Fruit fly (Drosophila melanogaster) whole organism, embryonic: Measurements from ENCODE around the gene CG6136.

Experiments
- CG10543 ChIP-seq: fragments of 200-800 bp; sonication (Bioruptor generic); optimal IDR thresholded peaks from 3 replicates; lab custom pipeline; 2017; ENCODE audit warnings: missing biosample characterization, mild to moderate bottlenecking, missing genetic modification characterization, moderate library complexity
- CG12071 ChIP-seq: fragments of 200-800 bp; sonication (Bioruptor generic); optimal IDR thresholded peaks from 3 replicates; lab custom pipeline; 2018; ENCODE audit warnings: missing biosample characterization, mild to moderate bottlenecking, missing genetic modification characterization
- CG1233 ChIP-seq: fragments of 200-800 bp; sonication (Bioruptor generic); optimal IDR thresholded peaks from 4 replicates; lab custom pipeline; 2018; ENCODE audit warnings: missing biosample characterization, mild to moderate bottlenecking, missing genetic modification characterization
- CG12659 ChIP-seq: fragments of 200-800 bp; sonication (Bioruptor generic); optimal IDR thresholded peaks from 3 replicates; lab custom pipeline; 2017; ENCODE audit warnings: mild to moderate bottlenecking, missing biosample characterization, missing genetic modification reagents, missing genetic modification characterization
- CG12942 ChIP-seq: fragments of 200-800 bp; sonication (Bioruptor generic); optimal IDR thresholded peaks from 3 replicates; lab custom pipeline; 2016; ENCODE audit warnings: missing biosample characterization, missing genetic modification characterization
- CG13894 ChIP-seq: fragments of 200-800 bp; sonication (Bioruptor generic); optimal IDR thresholded peaks from 3 replicates; lab custom pipeline; 2018; ENCODE audit warnings: missing biosample characterization, mild to moderate bottlenecking, missing genetic modification characterization, moderate library complexity
- CG14050 ChIP-seq: fragments of 200-800 bp; sonication (Bioruptor generic); IDR thresholded peaks from 3 replicates; pipeline ENCODE4 v1.3.6; 2022; ENCODE audit warnings: missing biosample characterization, missing genetic modification characterization
- CG14965 ChIP-seq: fragments of 200-800 bp; sonication (Bioruptor generic); optimal IDR thresholded peaks from 2 replicates; lab custom pipeline; 2016; ENCODE audit warnings: missing biosample characterization, missing genetic modification characterization, borderline replicate concordance
- CG16779 ChIP-seq: fragments of 200-800 bp; sonication (Bioruptor generic); IDR thresholded peaks from 2 replicates; pipeline ENCODE4 v1.3.6; 2022; ENCODE audit warnings: missing biosample characterization, missing genetic modification characterization
- CG17361 ChIP-seq: fragments of 200-800 bp; sonication (Bioruptor generic); IDR thresholded peaks from 3 replicates; pipeline ENCODE4 v1.3.6; 2022; ENCODE audit warnings: missing biosample characterization, missing genetic modification characterization
- CG18599 ChIP-seq: fragments of 200-800 bp; sonication (Bioruptor generic); optimal IDR thresholded peaks from 3 replicates; lab custom pipeline; 2017; ENCODE audit warnings: missing biosample characterization, missing genetic modification characterization, mild to moderate bottlenecking, moderate library complexity, missing genetic modification reagents
- CG2889 ChIP-seq: fragments of 200-800 bp; sonication (Bioruptor generic); IDR thresholded peaks from 3 replicates; pipeline ENCODE4 v1.3.6; 2022; ENCODE audit warnings: missing biosample characterization, missing genetic modification characterization
- CG4707 ChIP-seq: fragments of 200-800 bp; sonication (Bioruptor generic); optimal IDR thresholded peaks from 2 replicates; lab custom pipeline; 2018; ENCODE audit warnings: missing biosample characterization, mild to moderate bottlenecking, missing genetic modification characterization, moderate library complexity
- CG6254 ChIP-seq: fragments of 200-800 bp; sonication (Bioruptor generic); optimal IDR thresholded peaks from 3 replicates; lab custom pipeline; 2017; ENCODE audit warnings: mild to moderate bottlenecking, missing biosample characterization, missing genetic modification reagents, missing genetic modification characterization
- CG6791 ChIP-seq: fragments of 200-800 bp; sonication (Bioruptor generic); IDR thresholded peaks from 3 replicates; pipeline ENCODE4 v1.3.6; 2022; ENCODE audit warnings: missing biosample characterization, missing genetic modification characterization; ENCODE audit not compliant: partially characterized antibody
- CG6854 ChIP-seq: fragments of 200-800 bp; sonication (Bioruptor generic); optimal IDR thresholded peaks from 3 replicates; lab custom pipeline; 2017; ENCODE audit warnings: missing biosample characterization, mild to moderate bottlenecking, missing genetic modification characterization
- CG7963 ChIP-seq: fragments of 200-800 bp; sonication (Bioruptor generic); IDR thresholded peaks from 3 replicates; pipeline ENCODE4 v1.3.6; 2022; ENCODE audit warnings: missing biosample characterization, missing genetic modification characterization; ENCODE audit not compliant: partially characterized antibody
- CG8388 ChIP-seq: fragments of 200-800 bp; sonication (Bioruptor generic); optimal IDR thresholded peaks from 2 replicates; lab custom pipeline; 2019; ENCODE audit warnings: missing biosample characterization, mild to moderate bottlenecking, missing genetic modification characterization, moderate library complexity
- CG9797 ChIP-seq: fragments of 200-800 bp; sonication (Bioruptor generic); optimal IDR thresholded peaks from 3 replicates; lab custom pipeline; 2018; ENCODE audit warnings: missing biosample characterization, mild to moderate bottlenecking, missing genetic modification characterization
- D19A ChIP-seq: fragments of 200-800 bp; optimal IDR thresholded peaks from 3 replicates; lab custom pipeline; 2019; ENCODE audit warnings: missing biosample characterization, mild to moderate bottlenecking, missing genetic modification characterization, moderate library complexity
- Dek ChIP-seq: fragments of 200-800 bp; sonication (Bioruptor generic); optimal IDR thresholded peaks from 3 replicates; lab custom pipeline; 2019; ENCODE audit warnings: missing biosample characterization, mild to moderate bottlenecking, missing genetic modification characterization, moderate library complexity
- Dip3 ChIP-seq: fragments of 200-800 bp; sonication (Bioruptor generic); optimal IDR thresholded peaks from 3 replicates; lab custom pipeline; 2016; ENCODE audit warnings: missing biosample characterization, missing genetic modification characterization
- Dp ChIP-seq: fragments of 200-800 bp; sonication (Bioruptor generic); optimal IDR thresholded peaks from 2 replicates; lab custom pipeline; 2018; ENCODE audit warnings: missing biosample characterization, mild to moderate bottlenecking, missing genetic modification characterization, moderate library complexity
- Gug ChIP-seq: fragments of 200-800 bp; sonication (Bioruptor generic); IDR thresholded peaks from 4 replicates; pipeline ENCODE4 v1.3.6; 2022; ENCODE audit warnings: missing biosample characterization, missing genetic modification characterization
- Hand ChIP-seq: fragments of 200-800 bp; sonication (Bioruptor generic); optimal IDR thresholded peaks from 2 replicates; lab custom pipeline; 2017; ENCODE audit warnings: mild to moderate bottlenecking, missing biosample characterization, missing genetic modification reagents, missing genetic modification characterization
- HmgD ChIP-seq: fragments of 200-800 bp; sonication (Bioruptor generic); optimal IDR thresholded peaks from 3 replicates; lab custom pipeline; 2016; ENCODE audit warnings: missing biosample characterization, missing genetic modification characterization
- Hr39 ChIP-seq: fragments of >200 bp; optimal IDR thresholded peaks from 2 replicates; lab custom pipeline; 2017
- MBD-R2 ChIP-seq: fragments of 200-800 bp; sonication (Bioruptor generic); IDR thresholded peaks from 2 replicates; pipeline ENCODE4 v1.3.6; 2022; ENCODE audit warnings: missing biosample characterization, missing genetic modification characterization
- MTF-1 ChIP-seq: fragments of 200-800 bp; sonication (Bioruptor generic); optimal IDR thresholded peaks from 2 replicates; lab custom pipeline; 2018; ENCODE audit warnings: missing biosample characterization, mild to moderate bottlenecking, missing genetic modification characterization, borderline replicate concordance
- Max ChIP-seq: fragments of 200-800 bp; sonication (Bioruptor generic); optimal IDR thresholded peaks from 2 replicates; lab custom pipeline; 2016; ENCODE audit warnings: missing biosample characterization, mild to moderate bottlenecking, missing genetic modification characterization
- Rfx ChIP-seq: fragments of 200-800 bp; sonication (Bioruptor generic); IDR thresholded peaks from 2 replicates; pipeline ENCODE4 v1.3.6; 2022; ENCODE audit warnings: missing biosample characterization, missing genetic modification characterization
- Side ChIP-seq: fragments of 200-800 bp; sonication (Bioruptor generic); optimal IDR thresholded peaks from 2 replicates; lab custom pipeline; 2016; ENCODE audit warnings: missing biosample characterization, missing genetic modification characterization
- Sin3A ChIP-seq: fragments of >200 bp; optimal IDR thresholded peaks from 2 replicates; lab custom pipeline; 2018
- ash1 ChIP-seq: fragments of 200-800 bp; sonication (Bioruptor generic); optimal IDR thresholded peaks from 2 replicates; lab custom pipeline; 2018; ENCODE audit warnings: missing biosample characterization, mild to moderate bottlenecking, missing genetic modification characterization
- bsh ChIP-seq, 2 experiments: fragments of 200-800 bp; sonication (Bioruptor generic); optimal IDR thresholded peaks; 2 replicates each; lab custom pipeline; 2017 to 2018; ENCODE audit warnings: mild to moderate bottlenecking in 2 of 2, missing biosample characterization in 2 of 2, missing genetic modification characterization in 2 of 2, moderate library complexity in 1 of 2
- dan ChIP-seq: fragments of 200-800 bp; sonication (Bioruptor generic); IDR thresholded peaks from 2 replicates; pipeline ENCODE4 v1.3.6; 2022; ENCODE audit warnings: missing biosample characterization, missing genetic modification characterization
- dmrt11E ChIP-seq: fragments of 200-800 bp; sonication (Bioruptor generic); optimal IDR thresholded peaks from 3 replicates; lab custom pipeline; 2018; ENCODE audit warnings: missing biosample characterization, mild to moderate bottlenecking, missing genetic modification characterization, moderate library complexity
- klu ChIP-seq: fragments of 200-800 bp; sonication (Bioruptor generic); IDR thresholded peaks from 2 replicates; pipeline ENCODE4 v1.3.6; 2022; ENCODE audit warnings: missing biosample characterization, missing genetic modification characterization
- maf-S ChIP-seq: fragments of 200-800 bp; sonication (Bioruptor generic); optimal IDR thresholded peaks from 2 replicates; lab custom pipeline; 2016; ENCODE audit warnings: missing biosample characterization, missing genetic modification characterization
- odd ChIP-seq: fragments of 200-800 bp; sonication (Bioruptor generic); optimal IDR thresholded peaks from 2 replicates; lab custom pipeline; 2017; ENCODE audit warnings: missing biosample characterization, mild to moderate bottlenecking, missing genetic modification characterization
- p53 ChIP-seq: fragments of 200-800 bp; sonication (Bioruptor generic); optimal IDR thresholded peaks from 2 replicates; lab custom pipeline; 2016; ENCODE audit warnings: missing biosample characterization, missing genetic modification characterization
- rib ChIP-seq: fragments of 200-800 bp; sonication (Bioruptor generic); IDR thresholded peaks from 2 replicates; pipeline ENCODE4 v1.3.6; 2022; ENCODE audit warnings: missing biosample characterization, missing genetic modification characterization
- salm ChIP-seq: fragments of 200-800 bp; sonication (Bioruptor generic); optimal IDR thresholded peaks from 2 replicates; lab custom pipeline; 2018; ENCODE audit warnings: missing biosample characterization, mild to moderate bottlenecking, missing genetic modification characterization
- sd ChIP-seq: fragments of 200-800 bp; sonication (Bioruptor generic); optimal IDR thresholded peaks from 3 replicates; lab custom pipeline; 2018; ENCODE audit warnings: missing biosample characterization, mild to moderate bottlenecking, missing genetic modification characterization, moderate library complexity
- shn ChIP-seq: fragments of 200-800 bp; sonication (Bioruptor generic); optimal IDR thresholded peaks from 3 replicates; lab custom pipeline; 2016; ENCODE audit warnings: missing biosample characterization, missing genetic modification characterization
- ssp ChIP-seq: fragments of 200-800 bp; sonication (Bioruptor generic); IDR thresholded peaks from 2 replicates; pipeline ENCODE4 v1.3.6; 2022; ENCODE audit warnings: missing biosample characterization, missing genetic modification characterization
- tna ChIP-seq: fragments of 200-800 bp; sonication (Bioruptor generic); IDR thresholded peaks from 2 replicates; pipeline ENCODE4 v1.3.6; 2022; ENCODE audit warnings: missing biosample characterization, missing genetic modification characterization; ENCODE audit not compliant: partially characterized antibody
- trem ChIP-seq: fragments of 200-800 bp; optimal IDR thresholded peaks from 3 replicates; lab custom pipeline; 2019; ENCODE audit warnings: missing biosample characterization, mild to moderate bottlenecking, missing genetic modification characterization, moderate library complexity
- ttk ChIP-seq: fragments of 200-800 bp; sonication (Bioruptor generic); IDR thresholded peaks from 2 replicates; pipeline ENCODE4 v2.1.2; 2022; ENCODE audit warnings: missing biosample characterization, missing genetic modification characterization
- unpg ChIP-seq: fragments of 200-800 bp; sonication (Bioruptor generic); optimal IDR thresholded peaks from 3 replicates; lab custom pipeline; 2018; ENCODE audit warnings: missing biosample characterization, mild to moderate bottlenecking, missing genetic modification characterization, moderate library complexity
- wdn ChIP-seq: fragments of 200-800 bp; sonication (Bioruptor generic); IDR thresholded peaks from 2 replicates; pipeline ENCODE4 v1.3.6; 2022; ENCODE audit warnings: missing biosample characterization, missing genetic modification characterization

CG6136 gene

DNA sequence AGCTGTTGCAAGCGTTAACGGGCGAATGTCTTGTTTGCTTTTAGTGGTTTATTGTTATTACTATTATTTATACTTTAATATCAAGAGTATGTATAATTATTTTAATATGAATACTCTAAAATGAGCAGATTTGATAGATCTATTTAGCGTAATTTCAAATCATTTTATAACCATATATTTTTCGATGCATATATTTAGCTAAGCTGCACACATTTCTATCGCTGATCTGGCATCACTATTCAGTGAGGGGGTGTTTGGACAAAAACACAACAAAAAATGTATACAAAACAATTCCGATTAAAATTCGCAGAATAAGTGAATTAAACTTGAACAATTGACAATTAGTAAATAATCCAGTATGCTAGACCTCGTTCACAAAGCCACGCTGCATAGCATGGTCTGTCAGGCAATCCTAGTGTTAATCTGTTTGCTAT, 21.0 kb downstream of the CG6136 start, which contains the start of the genes Trs33 and Tmtc4 (continued):
- TF ChIP-seq D19A (peak; percentile 15), ash1 (GFP tag; lab: Kevin White, UChicago) (no peak), CG6854 (GFP tag; lab: Kevin White, UChicago) (no peak), shn (GFP tag; lab: Kevin White, UChicago) (no peak), CG13894 (tag; lab: Kevin White, UChicago) (no peak), odd (GFP tag; lab: Kevin White, UChicago) (no peak), CG14965 (GFP tag; lab: Kevin White, UChicago) (no peak), bsh (GFP tag; optimal IDR thresholded peaks at IDR 0.05; lab: Kevin White, UChicago) (peak in 1 of 2 experiments; percentile 25), unpg (GFP tag; lab: Kevin White, UChicago) (peak; percentile 50), ssp (no peak), dan (no peak), CG9797 (no peak), CG2889 (GFP tag; lab: Robert Waterston, UW) (no peak), CG17361 (peak; percentile 57; the same call in 2 of the 3 replicates), Rfx (GFP tag; lab: Robert Waterston, UW) (no peak; the same call in 1 of the 2 replicates), CG16779 (no peak), CG7963 (GFP tag; lab: Robert Waterston, UW) (no peak), CG12071 (GFP tag; lab: Kevin White, UChicago) (no peak), wdn (GFP tag; lab: Robert Waterston, UW) (no peak), dmrt11E (tag; lab: Kevin White, UChicago) (peak; percentile 28), CG14050 (no peak), CG6254 (GFP tag; lab: Kevin White, UChicago) (no peak), ttk (GFP tag; lab: Robert Waterston, UW) (no peak), CG4707 (GFP tag; lab: Kevin White, UChicago) (no peak), Max (GFP tag; lab: Kevin White, UChicago) (no peak), Hr39 (lab: Kevin White, UChicago) (no peak), Side (GFP tag; lab: Kevin White, UChicago) (no peak), CG18599 (GFP tag; lab: Kevin White, UChicago) (peak; percentile 37), Dek (tag; lab: Kevin White, UChicago) (no peak), MBD-R2 (GFP tag; lab: Robert Waterston, UW) (peak; percentile 93), rib (no peak), trem (tag; lab: Kevin White, UChicago) (peak; percentile 76), p53 (GFP tag; lab: Kevin White, UChicago) (no peak), CG10543 (GFP tag; lab: Kevin White, UChicago) (peak; percentile 17), HmgD (GFP tag; lab: Kevin White, UChicago) (no peak), klu (peak; percentile 28; the same call in 1 of the 2 replicates), salm (no peak), CG12942 (GFP tag; lab: Kevin White, UChicago) (no peak), sd (tag; lab: Kevin White, UChicago) (peak; percentile 42), Dp (GFP tag; lab: Kevin White, UChicago) (no peak), CG1233 (GFP tag; lab: Kevin White, UChicago) (no peak), maf-S (GFP tag; lab: Kevin White, UChicago) (no peak), Sin3A (lab: Kevin White, UChicago) (no peak), CG8388 (peak; percentile 35), MTF-1 (GFP tag; lab: Kevin White, UChicago) (no peak), Gug (no peak), Dip3 (no peak), tna (GFP tag; lab: Robert Waterston, UW) (no peak), CG12659 (GFP tag; lab: Kevin White, UChicago) (peak; percentile 61), CG6791 (GFP tag; lab: Robert Waterston, UW) (no peak), Hand (no peak)
